Fruit fly (Drosophila melanogaster): ENCODE measurements around the gene msps.
A peak's percentile ranks its signal among the peaks of the same experiment; 100 is the strongest.

The msps gene

DNA sequence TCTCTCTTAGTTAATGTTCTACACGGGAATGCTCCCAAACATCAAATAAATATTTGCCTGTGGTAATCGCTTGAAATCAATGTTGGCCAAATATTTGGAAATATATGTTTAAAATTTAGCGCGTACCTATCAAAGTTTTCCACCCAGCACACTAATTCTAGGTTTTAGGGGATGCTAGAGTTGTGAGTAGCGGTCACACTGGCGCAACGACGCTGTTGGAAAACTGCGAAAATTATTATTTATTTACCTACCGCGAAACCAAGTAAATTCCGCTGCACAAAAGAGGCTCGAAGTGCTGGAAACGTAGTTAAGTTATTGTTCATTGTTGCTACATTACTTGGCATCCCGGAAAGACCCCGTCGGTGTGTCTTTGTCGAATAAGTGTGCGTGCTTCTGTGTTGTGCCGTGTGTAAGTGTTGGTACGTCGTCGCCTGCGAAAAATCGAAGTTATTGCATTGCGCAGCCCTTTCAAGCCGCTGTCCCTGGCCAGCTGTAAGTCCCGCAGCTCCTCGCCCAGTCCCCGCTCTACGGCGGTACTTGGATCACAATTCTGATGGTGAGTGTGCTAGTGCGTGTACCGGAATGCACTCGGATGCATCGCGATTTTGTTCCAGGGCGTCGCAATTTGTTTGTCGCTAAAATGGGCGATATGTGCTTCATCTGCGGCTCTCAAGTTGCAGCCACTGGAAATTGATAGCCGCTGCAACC lies at the start of gene msps:
Gene msps (plus strand): TSS at position 181 of the 708 bp plus-strand sequence.
- TF ChIP-seq CG17801 (GFP tag; optimal IDR thresholded peaks at IDR 0.05; ENCODE audit: partially characterized antibody), result no peak

- TF ChIP-seq CG17801 (GFP tag; optimal IDR thresholded peaks at IDR 0.05; ENCODE audit: partially characterized antibody), result peak; percentile 59
Observed at dm6 chr3R:16004015-16004414, 46.6 kb upstream of the msps start.

DNA sequence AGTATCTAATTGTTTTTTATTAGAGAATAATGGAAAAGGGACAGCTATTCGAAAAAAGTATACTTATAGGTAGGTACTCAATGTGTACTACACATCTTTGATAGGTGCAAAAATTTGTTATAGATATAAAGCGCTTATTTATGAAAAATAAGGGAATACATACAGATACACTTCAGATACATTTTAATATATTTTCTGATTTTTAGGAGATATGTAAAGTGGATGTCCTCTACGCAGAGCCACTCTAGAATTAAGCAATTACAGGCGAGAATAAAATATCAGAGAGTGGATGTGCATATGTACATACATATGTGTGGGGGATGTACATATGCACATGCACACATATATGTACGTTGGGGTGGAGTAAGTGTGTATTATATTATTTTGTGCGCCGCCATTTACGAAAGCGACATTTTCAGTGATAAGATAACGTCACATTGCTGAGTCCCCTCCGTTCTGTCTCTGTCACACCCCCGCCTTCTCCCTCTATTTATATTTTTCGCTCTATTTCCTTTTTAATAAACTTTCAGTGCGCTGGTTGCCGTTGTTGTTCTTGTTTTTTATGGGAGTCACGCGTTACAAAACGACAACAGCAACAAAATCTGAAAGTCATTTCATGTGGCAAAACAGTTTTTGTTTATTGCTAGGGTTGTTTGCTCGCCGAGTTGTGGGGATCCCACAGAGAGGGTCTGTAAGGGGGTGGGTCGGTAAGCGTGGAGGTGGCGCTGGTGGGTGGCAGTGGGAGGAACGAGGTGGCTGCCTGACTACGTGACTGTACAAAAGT lies 45.7 kb upstream of the msps start:
- peak; percentile 8 for TF ChIP-seq CG17801 (GFP tag; optimal IDR thresholded peaks at IDR 0.05; ENCODE audit: partially characterized antibody)

- peak; percentile 18 for TF ChIP-seq CG17801 (GFP tag; optimal IDR thresholded peaks at IDR 0.05; ENCODE audit: partially characterized antibody)
Observed at dm6 chr3R:16005943-16006342, 44.7 kb upstream of the msps start.

dm6 chr3R:16006806-16007556 lies 43.6 kb upstream of the msps start:
- TF ChIP-seq CG17801 (GFP tag; optimal IDR thresholded peaks at IDR 0.05; ENCODE audit: partially characterized antibody), result no peak

- no peak for TF ChIP-seq CG17801 (GFP tag; optimal IDR thresholded peaks at IDR 0.05; ENCODE audit: partially characterized antibody)
Observed at dm6 chr3R:16008300-16008699, 42.3 kb upstream of the msps start.

- TF ChIP-seq CG17801 (GFP tag; optimal IDR thresholded peaks at IDR 0.05; ENCODE audit: partially characterized antibody), result no peak
Observed at dm6 chr3R:16009030-16009429, 41.6 kb upstream of the msps start, which contains the start of gene GATAe. TSS of gene GATAe (plus strand) at chr3R:16009105.

- no peak for TF ChIP-seq CG17801 (GFP tag; optimal IDR thresholded peaks at IDR 0.05; ENCODE audit: partially characterized antibody)
Observed at dm6 chr3R:16010009-16010505, 40.5 kb upstream of the msps start.

DNA sequence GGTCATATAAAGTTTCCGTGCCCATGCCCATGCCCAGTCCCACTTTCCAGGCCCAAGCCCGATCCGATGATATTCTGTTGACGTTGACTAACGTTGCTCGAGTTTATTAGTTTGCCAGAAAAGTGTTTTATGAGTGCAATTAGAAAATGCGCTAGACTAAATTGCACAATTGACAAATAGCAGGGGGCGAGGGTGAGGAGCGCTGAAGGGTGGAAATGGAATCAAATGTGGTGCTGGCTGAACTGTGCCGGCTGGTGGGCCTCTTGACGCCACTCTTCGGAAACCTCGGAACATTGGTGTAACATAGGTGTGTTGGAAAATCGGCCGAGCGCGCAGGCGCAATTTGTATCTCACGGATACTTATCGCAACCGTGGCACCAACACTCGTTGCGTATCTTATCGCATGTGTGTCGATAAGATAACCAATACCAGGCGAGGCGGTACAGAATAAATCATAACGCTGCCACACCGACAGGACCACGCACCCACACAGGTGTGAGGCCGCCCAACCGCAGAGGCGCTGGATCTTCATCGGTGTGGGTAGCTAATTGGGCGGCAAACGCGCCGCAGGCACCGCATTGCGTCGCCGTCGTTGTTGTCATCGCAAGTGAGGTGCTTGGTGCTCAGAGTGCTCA lies 38.8 kb upstream of the msps start:
- peak; percentile 34 for TF ChIP-seq CG17801 (GFP tag; optimal IDR thresholded peaks at IDR 0.05; ENCODE audit: partially characterized antibody)

dm6 chr3R:16013580-16013979 lies 37.0 kb upstream of the msps start:
- TF ChIP-seq CG17801 (GFP tag; optimal IDR thresholded peaks at IDR 0.05; ENCODE audit: partially characterized antibody), result no peak

DNA sequence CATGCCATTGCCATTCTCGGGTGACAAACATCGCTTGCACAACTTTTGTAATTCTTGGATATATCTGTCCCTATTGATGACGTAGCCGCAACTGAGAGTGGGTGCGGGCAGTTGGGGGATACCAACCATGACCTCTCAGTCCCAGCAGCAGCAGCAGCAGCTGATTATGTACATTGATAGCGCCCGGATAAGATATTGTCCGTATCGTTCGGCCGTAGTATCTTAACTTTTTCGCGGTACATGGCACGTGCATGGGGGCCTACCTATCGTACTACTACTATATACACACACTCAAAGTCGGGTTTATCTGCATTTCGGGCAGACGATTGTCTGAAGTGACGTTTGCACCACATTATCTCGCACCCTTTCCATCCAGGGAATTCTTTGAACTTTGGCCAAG lies 36.0 kb upstream of the msps start:
- no peak for TF ChIP-seq CG17801 (GFP tag; optimal IDR thresholded peaks at IDR 0.05; ENCODE audit: partially characterized antibody)

DNA sequence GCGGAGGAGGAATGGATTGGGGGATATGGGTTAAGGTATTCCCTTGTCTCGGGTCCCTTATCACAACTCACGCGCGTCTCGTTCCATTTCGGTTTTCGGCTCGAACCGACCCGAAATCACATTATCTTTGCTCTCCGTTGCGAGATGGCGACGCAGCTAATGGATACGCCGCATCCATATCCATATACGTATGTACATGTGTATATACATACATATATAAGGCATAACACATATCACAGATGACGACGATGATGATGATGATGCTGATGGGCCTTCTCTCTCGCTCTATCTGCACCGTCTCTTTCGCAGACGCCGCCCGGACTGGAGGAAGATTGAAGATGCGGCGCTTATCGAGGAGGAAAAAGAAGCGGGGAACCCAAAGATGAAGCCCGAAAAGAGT lies 28.6 kb upstream of the msps start:
- TF ChIP-seq CG17801 (GFP tag; optimal IDR thresholded peaks at IDR 0.05; ENCODE audit: partially characterized antibody), result no peak

- no peak for TF ChIP-seq CG17801 (GFP tag; optimal IDR thresholded peaks at IDR 0.05; ENCODE audit: partially characterized antibody)
Observed at dm6 chr3R:16023627-16024026, 27.0 kb upstream of the msps start.

- TF ChIP-seq CG17801 (GFP tag; optimal IDR thresholded peaks at IDR 0.05; ENCODE audit: partially characterized antibody), result no peak
Observed at dm6 chr3R:16024110-16024509, 26.5 kb upstream of the msps start.

Measured in ovary, adult (tissue).